Fruit fly (Drosophila melanogaster) S2 (cell line): ENCODE measurements around the gene CG17770.
A peak's percentile ranks its signal among the peaks of the same experiment; 100 is the strongest.

Experiments used
- CG8478 ChIP-seq: fragments of >200 bp; optimal IDR thresholded peaks from 2 replicates; lab custom pipeline; 2018
- CTCF ChIP-seq, 2 experiments: fragments of >200 bp; optimal IDR thresholded peaks; 2 replicates each; lab custom pipeline; 2018

CG17770 gene

DNA sequence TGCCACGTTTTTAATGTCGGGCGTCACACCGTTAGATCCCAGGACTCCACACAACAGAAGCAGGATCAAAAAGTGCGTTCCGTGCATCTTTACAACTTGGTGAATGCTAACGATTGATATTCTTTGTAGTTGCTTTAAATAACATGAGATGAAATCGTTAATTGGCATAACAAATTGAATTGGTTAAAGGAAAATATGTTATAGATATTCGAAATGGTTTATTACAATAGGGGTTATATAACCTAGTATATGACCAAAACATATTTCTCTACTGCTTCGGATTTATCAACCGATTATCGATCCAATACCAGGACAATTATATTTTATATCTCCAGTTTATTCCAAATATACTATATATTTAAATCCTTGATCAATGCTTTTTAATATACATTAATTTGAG, 17.9 kb downstream of the CG17770 start, which contains the start of gene Mst57Dc:
Mst57Dc (minus strand) TSS at position 101 of the 400 bp plus-strand sequence.
- TF ChIP-seq CTCF (optimal IDR thresholded peaks at IDR 0.05; lab: Kevin White, UChicago) (no peak), CG8478 (lab: Kevin White, UChicago) (no peak)

DNA sequence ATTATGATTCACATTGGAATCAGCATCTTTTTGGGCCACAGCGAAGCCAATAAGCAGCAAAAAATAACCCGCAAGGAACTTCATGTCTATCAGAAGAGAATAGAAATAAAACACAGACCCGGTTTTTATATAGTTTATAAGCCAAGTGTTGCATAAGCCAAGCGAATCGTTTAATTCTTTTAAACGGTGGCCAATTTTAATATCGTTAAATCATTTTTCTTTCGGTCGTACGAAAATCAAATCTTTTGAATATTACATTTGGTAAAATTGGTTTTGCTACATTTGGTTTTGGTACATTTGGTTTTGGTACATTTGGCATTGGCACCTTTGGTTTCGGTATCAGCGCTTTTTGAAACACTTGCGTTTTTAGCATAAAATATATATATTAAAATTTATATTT, 18.4 kb downstream of the CG17770 start, which contains the start of gene Sfp96F:
Sfp96F (minus strand) TSS at position 101 of the 400 bp plus-strand sequence.
- TF ChIP-seq CG8478 (lab: Kevin White, UChicago) (no peak), CTCF (optimal IDR thresholded peaks at IDR 0.05; lab: Kevin White, UChicago) (no peak)

DNA sequence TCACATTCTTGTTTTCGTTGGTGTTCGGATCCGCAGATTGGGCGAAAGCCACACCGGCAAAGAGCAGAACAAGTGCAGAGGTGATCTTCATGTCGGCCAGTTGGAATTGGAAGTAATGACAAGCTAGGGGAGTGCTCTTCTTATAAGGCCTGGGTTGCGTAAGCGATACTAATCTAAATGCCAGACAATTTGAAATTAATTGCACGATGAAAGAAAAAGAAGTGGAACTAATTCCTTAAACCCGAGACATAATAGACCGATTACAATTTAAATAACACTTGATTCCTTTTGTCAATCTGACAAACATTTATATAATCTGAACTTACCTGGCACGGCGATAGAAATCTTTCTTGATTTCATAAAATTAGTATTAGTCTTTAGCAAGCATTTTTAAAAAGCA, 19.1 kb downstream of the CG17770 start, which contains the start of gene Mst57Db:
Mst57Db (minus strand) TSS at position 101 of the 400 bp plus-strand sequence.
- TF ChIP-seq CG8478 (lab: Kevin White, UChicago) (no peak), CTCF (optimal IDR thresholded peaks at IDR 0.05; lab: Kevin White, UChicago) (no peak)

DNA sequence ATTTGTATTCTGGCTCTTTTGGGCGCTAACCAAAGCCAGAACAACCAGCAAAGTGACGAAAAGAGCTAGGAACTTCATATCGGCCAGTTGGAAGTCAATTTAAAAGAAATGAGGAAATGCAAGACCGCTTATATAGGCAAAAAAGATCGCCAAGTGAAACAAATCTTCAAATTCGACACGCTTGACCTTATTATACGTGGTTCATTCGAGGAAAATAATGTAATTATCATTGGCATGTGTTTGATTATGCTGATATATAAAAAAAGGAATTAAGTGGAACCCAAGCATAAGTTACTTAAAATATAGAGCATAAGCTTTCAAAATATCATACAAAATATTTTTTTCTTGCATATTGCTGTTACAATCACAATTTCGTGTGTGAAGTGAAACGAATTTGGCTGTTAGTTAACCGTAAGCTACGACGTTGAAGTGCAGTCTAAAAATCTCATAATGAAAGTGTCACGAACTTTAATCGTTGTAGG, 20.1 kb downstream of the CG17770 start, which contains the start of the genes Mst57Da and alpha4GT2:
Mst57Da (minus strand) TSS at position 101 of the 482 bp plus-strand sequence.
alpha4GT2 (plus strand) TSS at position 432 of the 482 bp plus-strand sequence.
- TF ChIP-seq CTCF (optimal IDR thresholded peaks at IDR 0.05; lab: Kevin White, UChicago) = no peak
- no peak for TF ChIP-seq CG8478 (lab: Kevin White, UChicago)

DNA sequence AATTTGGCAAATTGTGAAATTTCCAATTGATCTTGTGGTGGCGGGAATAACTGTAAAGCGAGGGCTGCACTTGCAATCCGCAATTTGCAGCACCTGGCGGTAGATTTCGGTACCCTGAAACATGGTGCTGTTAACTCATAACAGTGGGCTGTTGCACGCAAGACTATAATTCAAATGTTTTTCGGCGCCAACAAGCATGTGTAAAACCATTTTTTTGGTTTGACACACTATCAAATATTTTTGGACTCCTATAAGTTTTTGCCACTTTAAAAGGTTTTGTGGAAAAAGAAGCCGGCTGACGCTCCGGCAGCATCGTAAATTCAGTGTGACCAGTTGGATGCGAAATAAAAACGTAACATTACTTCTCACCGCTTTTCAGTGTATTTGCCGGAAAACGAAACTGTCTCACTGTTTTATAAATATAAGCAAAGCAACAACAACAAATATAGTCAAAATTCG, 39.5 kb downstream of the CG17770 start, which contains the start of the genes CG14545 and CG5886:
CG14545 (minus strand) TSS at position 68 of the 459 bp plus-strand sequence.
CG5886 (plus strand) TSS at position 409 of the 459 bp plus-strand sequence.
- TF ChIP-seq CTCF (optimal IDR thresholded peaks at IDR 0.05; lab: Kevin White, UChicago) (peak; percentile 91 to 96), CG8478 (lab: Kevin White, UChicago) (no peak)

DNA sequence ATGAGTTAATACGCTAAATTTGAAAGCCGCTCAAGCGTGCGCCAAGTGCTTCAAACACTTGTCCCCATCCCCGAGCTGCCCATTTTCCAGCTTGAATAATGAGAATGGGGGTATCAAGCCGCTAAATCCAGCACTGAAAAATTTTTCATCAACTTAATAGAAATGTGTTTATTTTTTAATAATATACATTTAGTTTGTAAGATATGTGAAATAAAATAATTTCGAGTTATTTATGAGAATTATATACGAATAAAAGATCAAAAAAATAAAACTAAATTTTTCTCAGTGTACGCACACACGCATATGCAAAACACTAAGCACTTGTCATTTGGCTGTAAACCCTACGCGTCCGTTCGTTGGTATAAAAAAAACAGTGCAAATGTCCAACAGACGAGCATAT, 43.1 kb downstream of the CG17770 start:
- no peak for TF ChIP-seq CTCF (optimal IDR thresholded peaks at IDR 0.05; lab: Kevin White, UChicago)
- TF ChIP-seq CG8478 (lab: Kevin White, UChicago) = no peak

DNA sequence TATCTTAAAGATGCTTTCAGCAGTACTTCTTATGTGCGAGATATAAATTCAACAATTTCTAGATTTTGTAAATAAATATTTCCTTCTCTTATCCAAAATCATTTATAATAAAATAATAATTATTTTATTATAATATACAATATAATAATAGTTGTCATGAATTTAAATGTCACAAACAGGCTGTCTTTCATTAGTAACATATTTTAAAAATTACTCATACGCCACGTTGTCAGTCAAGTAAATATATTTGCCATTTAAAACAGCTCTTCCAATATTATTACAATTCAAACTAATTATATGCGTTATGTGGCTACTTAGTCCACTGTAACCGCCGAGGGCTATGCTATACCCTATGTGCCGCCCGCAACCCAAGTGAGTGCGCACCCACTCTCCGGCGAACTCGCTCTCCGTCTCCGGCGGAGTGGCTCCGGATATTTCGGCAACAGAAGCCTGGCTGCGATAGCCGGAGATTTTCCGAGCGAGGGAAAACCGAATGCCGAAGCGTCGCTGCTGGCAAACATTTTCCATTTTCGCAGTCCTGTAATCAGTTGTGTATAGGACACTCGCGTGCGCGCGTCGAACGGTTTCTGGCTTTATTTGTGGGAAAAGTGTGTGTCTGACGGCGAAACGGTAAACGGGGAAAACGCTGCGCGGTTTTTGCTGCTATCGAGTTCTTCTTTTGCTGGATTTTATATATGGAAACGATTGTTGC, 44.0 kb downstream of the CG17770 start, which contains the start of gene CG5890:
CG5890 (plus strand) TSS at position 561 of the 712 bp plus-strand sequence.
- no peak for TF ChIP-seq CG8478 (lab: Kevin White, UChicago)
- TF ChIP-seq CTCF (optimal IDR thresholded peaks at IDR 0.05; lab: Kevin White, UChicago) = no peak
